Worm (Caenorhabditis elegans) whole organism, L1 larva: ENCODE results near the gene E02H9.6.

ENCODE experiments used
- C34B4.2 ChIP-seq: sonication (generic microtip); optimal IDR thresholded peaks from 2 replicates; lab custom pipeline; 2017; ENCODE audit warnings: mild to moderate bottlenecking, missing genetic modification characterization, missing compliant biosample characterization
- F16B12.6 ChIP-seq: fragments of 150-350 bp; optimal IDR thresholded peaks from 2 replicates; lab custom pipeline; 2014; ENCODE audit warnings: missing biosample characterization, missing genetic modification characterization
- alr-1 ChIP-seq: fragments of 200-800 bp; sonication (Bioruptor generic); optimal IDR thresholded peaks from 2 replicates; lab custom pipeline; 2018; ENCODE audit warnings: borderline replicate concordance, mild to moderate bottlenecking, missing genetic modification characterization, missing compliant biosample characterization
- aly-2 ChIP-seq: fragments of 150-350 bp; optimal IDR thresholded peaks from 2 replicates; lab custom pipeline; 2014; ENCODE audit warnings: missing biosample characterization, missing genetic modification characterization
- ama-1 ChIP-seq: fragments of 150-350 bp; optimal IDR thresholded peaks from 2 replicates; lab custom pipeline; 2014
- blmp-1 ChIP-seq: fragments of 150-350 bp; optimal IDR thresholded peaks from 2 replicates; lab custom pipeline; 2014; ENCODE audit warnings: missing biosample characterization, missing genetic modification characterization
- ceh-8 ChIP-seq: fragments of 200-800 bp; sonication (Bioruptor generic); optimal IDR thresholded peaks from 2 replicates; lab custom pipeline; 2018; ENCODE audit warnings: mild to moderate bottlenecking, missing genetic modification characterization, moderate library complexity, missing compliant biosample characterization
- ceh-88 ChIP-seq: fragments of 200-800 bp; sonication (Bioruptor generic); IDR thresholded peaks from 2 replicates; pipeline ENCODE4 v1.3.6; 2022; ENCODE audit warnings: missing genetic modification characterization, missing compliant biosample characterization
- ces-1 ChIP-seq: fragments of 150-350 bp; optimal IDR thresholded peaks from 2 replicates; lab custom pipeline; 2014; ENCODE audit warnings: missing biosample characterization, missing genetic modification reagents, missing genetic modification characterization
- dsc-1 ChIP-seq: sonication (generic microtip); optimal IDR thresholded peaks from 2 replicates; lab custom pipeline; 2016; ENCODE audit warnings: mild to moderate bottlenecking, missing genetic modification characterization, missing compliant biosample characterization
- efl-1 ChIP-seq, 4 experiments: fragments of 150-350 bp; optimal IDR thresholded peaks in 3 of 4; peaks in 1 of 4; 1 replicate in 1 of 4; 2 replicates in 3 of 4; lab custom pipeline; 2014; ENCODE audit warnings: missing biosample characterization in 2 of 4, missing genetic modification characterization in 2 of 4, missing genetic modification reagents in 2 of 4
- efl-3 ChIP-seq: fragments of 200-800 bp; sonication (Bioruptor generic); optimal IDR thresholded peaks from 2 replicates; lab custom pipeline; 2018; ENCODE audit warnings: mild to moderate bottlenecking, missing genetic modification characterization, missing compliant biosample characterization
- elt-2 ChIP-seq: sonication (generic microtip); optimal IDR thresholded peaks from 2 replicates; lab custom pipeline; 2016; ENCODE audit warnings: missing genetic modification characterization, mild to moderate bottlenecking, inconsistent platforms, missing compliant biosample characterization, missing genetic modification reagents
- elt-3 ChIP-seq, 6 experiments: fragments of 150-350 bp in 1 of 6; sonication (generic microtip); optimal IDR thresholded peaks; 2 replicates each; lab custom pipeline; 2017 to 2018; ENCODE audit warnings: missing biosample characterization in 6 of 6, missing genetic modification characterization in 6 of 6, inconsistent platforms in 1 of 6
- ets-5 ChIP-seq: fragments of 200-800 bp; sonication (Bioruptor generic); IDR thresholded peaks from 2 replicates; pipeline ENCODE4 v1.3.6; 2022; ENCODE audit warnings: missing genetic modification characterization, missing compliant biosample characterization
- fkh-4 ChIP-seq: sonication (generic microtip); optimal IDR thresholded peaks from 2 replicates; lab custom pipeline; 2016; ENCODE audit warnings: missing compliant biosample characterization, missing genetic modification characterization, borderline replicate concordance
- fkh-8 ChIP-seq: sonication (generic microtip); optimal IDR thresholded peaks from 2 replicates; lab custom pipeline; 2016; ENCODE audit warnings: mild to moderate bottlenecking, missing genetic modification characterization, missing compliant biosample characterization
- fos-1 ChIP-seq: fragments of 150-350 bp; optimal IDR thresholded peaks from 2 replicates; lab custom pipeline; 2014; ENCODE audit warnings: missing biosample characterization, missing genetic modification characterization
- grh-1 ChIP-seq: fragments of 200-800 bp; sonication (Bioruptor generic); IDR thresholded peaks from 2 replicates; pipeline ENCODE4 v1.3.6; 2022; ENCODE audit warnings: missing genetic modification reagents, missing genetic modification characterization, missing compliant biosample characterization
- hpl-2 ChIP-seq: fragments of 150-350 bp; optimal IDR thresholded peaks from 2 replicates; lab custom pipeline; 2014; ENCODE audit warnings: missing biosample characterization, missing genetic modification reagents, missing genetic modification characterization
- irx-1 ChIP-seq: sonication (generic microtip); optimal IDR thresholded peaks from 2 replicates; lab custom pipeline; 2016; ENCODE audit warnings: missing genetic modification characterization, missing compliant biosample characterization
- jun-1 ChIP-seq: fragments of 150-350 bp; optimal IDR thresholded peaks from 2 replicates; lab custom pipeline; 2014; ENCODE audit warnings: missing biosample characterization, missing genetic modification reagents, missing genetic modification characterization
- lin-14 ChIP-seq: fragments of 200-800 bp; sonication (Bioruptor generic); optimal IDR thresholded peaks from 2 replicates; lab custom pipeline; 2018; ENCODE audit warnings: mild to moderate bottlenecking, missing genetic modification characterization, moderate library complexity, missing compliant biosample characterization
- lin-15B ChIP-seq: fragments of 150-350 bp; sonication (generic microtip); optimal IDR thresholded peaks from 3 replicates; lab custom pipeline; 2014; ENCODE audit warnings: missing biosample characterization, missing genetic modification characterization
- lin-39 ChIP-seq: fragments of 150-350 bp; optimal IDR thresholded peaks from 2 replicates; lab custom pipeline; 2014; ENCODE audit warnings: missing biosample characterization, missing genetic modification reagents, missing genetic modification characterization
- lsy-2 ChIP-seq, 2 experiments: fragments of 150-350 bp; optimal IDR thresholded peaks; 2 replicates each; lab custom pipeline; 2014; ENCODE audit warnings: missing biosample characterization in 2 of 2, missing genetic modification characterization in 2 of 2
- mab-9 ChIP-seq: fragments of 200-800 bp; sonication (Bioruptor generic); IDR thresholded peaks from 2 replicates; pipeline ENCODE4 v1.3.6; 2022; ENCODE audit warnings: missing genetic modification reagents, missing genetic modification characterization, missing compliant biosample characterization
- mep-1 ChIP-seq: fragments of 150-350 bp; optimal IDR thresholded peaks from 2 replicates; lab custom pipeline; 2014; ENCODE audit warnings: missing biosample characterization, missing genetic modification characterization
- nhr-12 ChIP-seq: sonication (generic microtip); optimal IDR thresholded peaks from 2 replicates; lab custom pipeline; 2017; ENCODE audit warnings: missing biosample characterization, missing genetic modification characterization
- nhr-19 ChIP-seq: fragments of 200-800 bp; sonication (Bioruptor generic); conservative IDR thresholded peaks from 2 replicates; pipeline ENCODE4 v1.3.6; 2022; ENCODE audit warnings: missing genetic modification characterization, missing compliant biosample characterization
- nhr-20 ChIP-seq: sonication (generic microtip); optimal IDR thresholded peaks from 2 replicates; lab custom pipeline; 2016; ENCODE audit warnings: mild to moderate bottlenecking, missing genetic modification characterization, missing compliant biosample characterization
- nhr-237 ChIP-seq: fragments of 150-350 bp; optimal IDR thresholded peaks from 2 replicates; lab custom pipeline; 2014; ENCODE audit warnings: missing biosample characterization, missing genetic modification characterization
- nhr-28 ChIP-seq: fragments of 150-350 bp; optimal IDR thresholded peaks from 2 replicates; lab custom pipeline; 2014; ENCODE audit warnings: missing biosample characterization, missing genetic modification characterization
- nhr-47 ChIP-seq: sonication (generic microtip); optimal IDR thresholded peaks from 2 replicates; lab custom pipeline; 2016; ENCODE audit warnings: mild to moderate bottlenecking, missing genetic modification characterization, moderate library complexity, missing compliant biosample characterization
- nhr-76 ChIP-seq: sonication (generic microtip); optimal IDR thresholded peaks from 2 replicates; lab custom pipeline; 2017; ENCODE audit warnings: missing biosample characterization, missing genetic modification characterization
- nhr-77 ChIP-seq: fragments of 150-350 bp; optimal IDR thresholded peaks from 2 replicates; lab custom pipeline; 2014; ENCODE audit warnings: missing biosample characterization, missing genetic modification characterization
- pag-3 ChIP-seq: sonication (generic microtip); optimal IDR thresholded peaks from 2 replicates; lab custom pipeline; 2017; ENCODE audit warnings: missing genetic modification characterization, mild to moderate bottlenecking, missing compliant biosample characterization, antibody characterized with exemption, borderline replicate concordance; ENCODE audit not compliant: insufficient read depth
- pax-3 ChIP-seq: fragments of 200-800 bp; sonication (Bioruptor generic); optimal IDR thresholded peaks from 2 replicates; lab custom pipeline; 2018; ENCODE audit warnings: mild to moderate bottlenecking, missing genetic modification characterization, moderate library complexity, missing compliant biosample characterization
- pqm-1 ChIP-seq: sonication (generic microtip); optimal IDR thresholded peaks from 3 replicates; lab custom pipeline; 2017; ENCODE audit warnings: missing biosample characterization, missing genetic modification characterization
- snpc-4 ChIP-seq: fragments of 150-350 bp; optimal IDR thresholded peaks from 2 replicates; lab custom pipeline; 2014; ENCODE audit warnings: missing biosample characterization, missing genetic modification characterization
- sox-4 ChIP-seq: sonication (generic microtip); optimal IDR thresholded peaks from 2 replicates; lab custom pipeline; 2016; ENCODE audit warnings: missing genetic modification characterization, missing compliant biosample characterization
- sptf-1 ChIP-seq: fragments of 150-350 bp; optimal IDR thresholded peaks from 2 replicates; lab custom pipeline; 2014; ENCODE audit warnings: missing biosample characterization, missing genetic modification characterization
- tbx-2 ChIP-seq: sonication (generic microtip); optimal IDR thresholded peaks from 2 replicates; lab custom pipeline; 2016; ENCODE audit warnings: missing genetic modification characterization, missing compliant biosample characterization
- tlp-1 ChIP-seq: fragments of 150-350 bp; optimal IDR thresholded peaks from 2 replicates; lab custom pipeline; 2014; ENCODE audit warnings: missing biosample characterization, missing genetic modification characterization
- unc-62 ChIP-seq: fragments of 150-350 bp; optimal IDR thresholded peaks from 2 replicates; lab custom pipeline; 2014; ENCODE audit warnings: missing biosample characterization, missing genetic modification reagents, missing genetic modification characterization
- unc-98 ChIP-seq: fragments of 200-800 bp; sonication (Bioruptor generic); IDR thresholded peaks from 2 replicates; pipeline ENCODE4 v1.3.6; 2022; ENCODE audit warnings: missing genetic modification characterization, missing compliant biosample characterization
- vab-15 ChIP-seq: sonication (generic microtip); optimal IDR thresholded peaks from 2 replicates; lab custom pipeline; 2017; ENCODE audit warnings: missing genotype, mild to moderate bottlenecking, missing genetic modification characterization, missing compliant biosample characterization
- zag-1 ChIP-seq: fragments of 150-350 bp; optimal IDR thresholded peaks from 2 replicates; lab custom pipeline; 2014; ENCODE audit warnings: missing biosample characterization, missing genetic modification characterization
- zip-4 ChIP-seq: fragments of 200-800 bp; sonication (Bioruptor generic); optimal IDR thresholded peaks from 2 replicates; lab custom pipeline; 2018; ENCODE audit warnings: mild to moderate bottlenecking, missing genetic modification characterization, moderate library complexity, missing compliant biosample characterization
- ztf-11 ChIP-seq, 2 experiments: sonication (generic microtip); optimal IDR thresholded peaks; 2 replicates each; lab custom pipeline; 2016 to 2017; ENCODE audit warnings: missing genetic modification characterization in 2 of 2, missing biosample characterization in 1 of 2, missing compliant biosample characterization in 1 of 2

E02H9.6 gene

DNA sequence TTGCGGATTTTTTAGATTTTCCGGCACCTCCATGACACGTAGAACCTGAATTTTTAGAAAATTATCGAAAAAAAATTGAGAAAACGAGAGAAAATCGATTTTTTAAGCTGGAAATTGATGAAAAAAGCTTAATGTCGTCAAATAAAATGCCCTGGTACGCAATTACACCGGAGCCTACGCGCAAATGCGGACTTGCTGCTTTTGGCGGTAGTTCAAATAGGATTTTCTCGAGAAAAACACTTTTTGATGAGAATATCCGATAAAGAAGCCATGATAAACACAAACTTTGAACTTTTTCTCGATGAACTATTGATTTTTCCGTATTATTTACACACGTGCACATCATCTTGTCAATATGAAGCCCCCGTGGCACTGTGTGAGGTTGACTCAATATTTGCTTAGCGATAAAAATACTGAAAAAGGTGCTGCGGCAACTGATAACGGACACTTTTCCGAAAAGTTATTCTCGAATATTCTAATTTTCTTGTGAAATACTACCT is 17.7 kb upstream of the E02H9.6 start, which contains the start of the genes W04B5.5 and W04B5.3 (continued):
- peak; percentile 31 for TF ChIP-seq blmp-1 (tag; lab: Kevin White, UChicago)
- peak; percentile 39 for TF ChIP-seq ceh-8 (GFP tag; lab: Kevin White, UChicago)
- peak; percentile 79 to 86 for TF ChIP-seq lsy-2 (tag; optimal IDR thresholded peaks at IDR 0.05; lab: Kevin White, UChicago)
- no peak for TF ChIP-seq ces-1 (GFP tag; lab: Kevin White, UChicago)
- TF ChIP-seq zip-4: no peak
- no peak for TF ChIP-seq sox-4 (tag; lab: Kevin White, UChicago)
- TF ChIP-seq grh-1: 0 out of 2 replicates have a peak, but pooled peaks have one; percentile 20
- no peak for TF ChIP-seq sptf-1 (tag; lab: Kevin White, UChicago)
- no peak for TF ChIP-seq vab-15 (tag; lab: Kevin White, UChicago)
- TF ChIP-seq nhr-76: no peak
- no peak for TF ChIP-seq nhr-237
- TF ChIP-seq nhr-77 (tag; lab: Kevin White, UChicago): peak; percentile 25
- TF ChIP-seq lin-39 (tag; lab: Kevin White, UChicago): peak; percentile 38
- no peak for TF ChIP-seq tlp-1 (tag; lab: Kevin White, UChicago)
- TF ChIP-seq elt-2 (tag; lab: Kevin White, UChicago): peak; percentile 75
- peak; percentile 56 for TF ChIP-seq nhr-20 (tag; lab: Kevin White, UChicago)
- no peak for TF ChIP-seq fkh-4 (tag; lab: Kevin White, UChicago)
- no peak for TF ChIP-seq nhr-28 (tag; lab: Kevin White, UChicago)
- TF ChIP-seq pqm-1 (tag; lab: Kevin White, UChicago): no peak
- peak; percentile 98 for TF ChIP-seq F16B12.6
- no peak for TF ChIP-seq nhr-12
- no peak for TF ChIP-seq fkh-8 (tag; lab: Kevin White, UChicago)
- peak; percentile 74 for TF ChIP-seq tbx-2 (tag; lab: Kevin White, UChicago)
- peak; percentile 97 to 98 for TF ChIP-seq efl-1 (optimal IDR thresholded peaks at IDR 0.05; lab: Kevin White, UChicago)
- peak; percentile 98 to 100 for TF ChIP-seq efl-1 (GFP tag; optimal IDR thresholded peaks at IDR 0.05 in 1 of 2; lab: Kevin White, UChicago)
- TF ChIP-seq C34B4.2 (tag; lab: Kevin White, UChicago): no peak
- TF ChIP-seq alr-1 (tag; lab: Kevin White, UChicago): no peak
- TF ChIP-seq lin-15B (tag; lab: Kevin White, UChicago): peak; percentile 11
- TF ChIP-seq hpl-2 (GFP tag; lab: Kevin White, UChicago): no peak
- peak; percentile 54 for TF ChIP-seq irx-1 (tag; lab: Kevin White, UChicago)
- no peak for TF ChIP-seq aly-2
- peak; percentile 79 for TF ChIP-seq nhr-47
- no peak for TF ChIP-seq zag-1
- no peak for TF ChIP-seq pax-3 (tag; lab: Kevin White, UChicago)
- TF ChIP-seq efl-3: no peak
- no peak for TF ChIP-seq snpc-4 (tag; lab: Kevin White, UChicago)
- peak; percentile 63 for TF ChIP-seq nhr-19 (GFP tag; lab: Robert Waterston, UW)
- TF ChIP-seq jun-1: peak; percentile 21
- TF ChIP-seq fos-1: peak; percentile 17
- peak in 1 of 2 experiments; percentile 7 for TF ChIP-seq ztf-11 (tag; optimal IDR thresholded peaks at IDR 0.05; lab: Kevin White, UChicago)
- TF ChIP-seq unc-62 (GFP tag; lab: Kevin White, UChicago): no peak
- TF ChIP-seq ama-1 (lab: Kevin White, UChicago): no peak
- no peak for TF ChIP-seq pag-3 (tag; lab: Kevin White, UChicago)
- TF ChIP-seq dsc-1 (tag; lab: Kevin White, UChicago): peak; percentile 53
- no peak for TF ChIP-seq ets-5 (GFP tag; lab: Robert Waterston, UW)
- 0 out of 2 replicates have a peak, but pooled peaks have one; percentile 43 for TF ChIP-seq mab-9
- TF ChIP-seq lin-14 (GFP tag; lab: Kevin White, UChicago): peak; percentile 48
- peak; percentile 54 for TF ChIP-seq mep-1 (tag; lab: Kevin White, UChicago)
- TF ChIP-seq elt-3 (tag; optimal IDR thresholded peaks at IDR 0.05; lab: Kevin White, UChicago): peak in 2 of 6 experiments; percentile 2 to 33
- 0 out of 2 replicates have a peak, but pooled peaks have one; percentile 32 for TF ChIP-seq ceh-88 (GFP tag; lab: Robert Waterston, UW)
- 0 out of 2 replicates have a peak, but pooled peaks have one; percentile 22 for TF ChIP-seq unc-98 (GFP tag; lab: Robert Waterston, UW)
